Worm (Caenorhabditis elegans) whole organism, L1 larva: ENCODE data around the gene F48E8.4.

Experiments
- efl-3 ChIP-seq: fragments of 200-800 bp; sonication (Bioruptor generic); optimal IDR thresholded peaks from 2 replicates; lab custom pipeline; 2018; ENCODE audit warnings: mild to moderate bottlenecking, missing genetic modification characterization, missing compliant biosample characterization
- egl-27 ChIP-seq, 2 experiments: fragments of 150-350 bp in 1 of 2; sonication (generic microtip); optimal IDR thresholded peaks; 3 replicates each; lab custom pipeline; 2017 to 2018; ENCODE audit warnings: missing biosample characterization in 2 of 2, missing genetic modification characterization in 2 of 2, missing genetic modification reagents in 2 of 2
- elt-2 ChIP-seq: sonication (generic microtip); optimal IDR thresholded peaks from 2 replicates; lab custom pipeline; 2016; ENCODE audit warnings: missing genetic modification characterization, mild to moderate bottlenecking, inconsistent platforms, missing compliant biosample characterization, missing genetic modification reagents
- fkh-10 ChIP-seq: sonication (generic microtip); optimal IDR thresholded peaks from 2 replicates; lab custom pipeline; 2017; ENCODE audit warnings: missing biosample characterization, missing genetic modification reagents, missing genetic modification characterization
- hlh-4 ChIP-seq: sonication (generic microtip); optimal IDR thresholded peaks from 2 replicates; lab custom pipeline; 2016; ENCODE audit warnings: mild to moderate bottlenecking, missing genetic modification characterization, missing compliant biosample characterization
- mep-1 ChIP-seq: fragments of 150-350 bp; optimal IDR thresholded peaks from 2 replicates; lab custom pipeline; 2014; ENCODE audit warnings: missing biosample characterization, missing genetic modification characterization
- nhr-12 ChIP-seq: sonication (generic microtip); optimal IDR thresholded peaks from 2 replicates; lab custom pipeline; 2017; ENCODE audit warnings: missing biosample characterization, missing genetic modification characterization
- nhr-28 ChIP-seq: fragments of 150-350 bp; optimal IDR thresholded peaks from 2 replicates; lab custom pipeline; 2014; ENCODE audit warnings: missing biosample characterization, missing genetic modification characterization
- tbx-2 ChIP-seq: sonication (generic microtip); optimal IDR thresholded peaks from 2 replicates; lab custom pipeline; 2016; ENCODE audit warnings: missing genetic modification characterization, missing compliant biosample characterization
- unc-62 ChIP-seq: fragments of 150-350 bp; optimal IDR thresholded peaks from 2 replicates; lab custom pipeline; 2014; ENCODE audit warnings: missing biosample characterization, missing genetic modification reagents, missing genetic modification characterization

ce11 chrIII:5502915-5503575 lies 49.7 kb downstream of the F48E8.4 start:
- TF ChIP-seq hlh-4 (tag; lab: Kevin White, UChicago) (no peak), tbx-2 (tag; lab: Kevin White, UChicago) (peak; percentile 37), mep-1 (tag; lab: Kevin White, UChicago) (peak; percentile 57), fkh-10 (GFP tag; lab: Kevin White, UChicago) (no peak), nhr-28 (no peak), elt-2 (tag; lab: Kevin White, UChicago) (peak; percentile 87), unc-62 (GFP tag; lab: Kevin White, UChicago) (no peak), efl-3 (GFP tag; lab: Kevin White, UChicago) (no peak), nhr-12 (tag; lab: Kevin White, UChicago) (no peak), egl-27 (tag; optimal IDR thresholded peaks at IDR 0.05; lab: Kevin White, UChicago) (peak in 1 of 2 experiments; percentile 20)
